Worm (Caenorhabditis elegans): Measurements from ENCODE around the gene F47B10.5.
A peak's percentile ranks its signal among the peaks of the same experiment; 100 is the strongest.

F47B10.5 gene

ce11 chrX:10883203-10883602, 7.2 kb downstream of the F47B10.5 start, which contains the start of gene T21E8.7:
Gene T21E8.7, plus strand, starts transcription at chrX:10883503.
- TF ChIP-seq sox-4 (tag; optimal IDR thresholded peaks at IDR 0.05) (no peak), ceh-2 (tag; optimal IDR thresholded peaks at IDR 0.05) (no peak), lin-11 (tag; optimal IDR thresholded peaks at IDR 0.05) (no peak), unc-86 (tag; optimal IDR thresholded peaks at IDR 0.05) (no peak), sox-2 (GFP tag; IDR thresholded peaks at IDR 0.05) (no peak), fax-1 (tag; optimal IDR thresholded peaks at IDR 0.05) (no peak), F13H6.1 (tag; optimal IDR thresholded peaks at IDR 0.05) (no peak), pag-3 (tag; optimal IDR thresholded peaks at IDR 0.05; ENCODE audit: borderline replicate concordance) (no peak)

ce11 chrX:10881984-10882383, 8.4 kb downstream of the F47B10.5 start, which contains the start of gene T21E8.6:
Gene T21E8.6, plus strand, starts transcription at chrX:10882284.
- TF ChIP-seq odd-2 (tag; optimal IDR thresholded peaks at IDR 0.05) = no peak
- no peak for TF ChIP-seq npax-4 (tag; optimal IDR thresholded peaks at IDR 0.05)
- no peak for TF ChIP-seq fkh-10 (GFP tag; optimal IDR thresholded peaks at IDR 0.05)
- no peak for TF ChIP-seq pag-3 (tag; optimal IDR thresholded peaks at IDR 0.05; ENCODE audit: borderline replicate concordance)
- TF ChIP-seq tbx-7 (tag; optimal IDR thresholded peaks at IDR 0.05) = no peak
- TF ChIP-seq hlh-30 (tag; optimal IDR thresholded peaks at IDR 0.05; ENCODE audit: insufficient read depth) = no peak
- no peak for TF ChIP-seq fax-1 (tag; optimal IDR thresholded peaks at IDR 0.05)
- no peak for TF ChIP-seq fkh-6 (tag; optimal IDR thresholded peaks at IDR 0.05)
- TF ChIP-seq ceh-22 (tag; optimal IDR thresholded peaks at IDR 0.05) = no peak
- TF ChIP-seq ceh-24 (tag; optimal IDR thresholded peaks at IDR 0.05) = no peak
- no peak for TF ChIP-seq tbx-2 (tag; optimal IDR thresholded peaks at IDR 0.05)
- no peak for TF ChIP-seq mec-3 (tag; optimal IDR thresholded peaks at IDR 0.05; ENCODE audit: borderline replicate concordance)
- TF ChIP-seq elt-2 (tag; optimal IDR thresholded peaks at IDR 0.05) = no peak
- no peak for TF ChIP-seq hlh-8 (tag; optimal IDR thresholded peaks at IDR 0.05)
- TF ChIP-seq pros-1 (tag; optimal IDR thresholded peaks at IDR 0.05) = no peak
- TF ChIP-seq ztf-16 (tag; optimal IDR thresholded peaks at IDR 0.05) = no peak
- no peak for TF ChIP-seq pha-4 (tag; optimal IDR thresholded peaks at IDR 0.05)
- TF ChIP-seq ceh-2 (tag; optimal IDR thresholded peaks at IDR 0.05) = no peak

ce11 chrX:10880509-10880908, 9.8 kb downstream of the F47B10.5 start, which contains the start of gene T21E8.4:
Gene T21E8.4, plus strand, starts transcription at chrX:10880809.
- no peak for TF ChIP-seq ceh-19 (GFP tag; optimal IDR thresholded peaks at IDR 0.05)
- no peak for TF ChIP-seq ceh-48 (tag; optimal IDR thresholded peaks at IDR 0.05)
- no peak for TF ChIP-seq pqm-1 (tag; optimal IDR thresholded peaks at IDR 0.05)
- TF ChIP-seq nfya-1 (tag; optimal IDR thresholded peaks at IDR 0.05) = no peak
- TF ChIP-seq lim-6 (tag; optimal IDR thresholded peaks at IDR 0.05) = no peak
- TF ChIP-seq ceh-9 (tag; optimal IDR thresholded peaks at IDR 0.05) = no peak
- TF ChIP-seq tbx-2 (tag; optimal IDR thresholded peaks at IDR 0.05) = no peak
- TF ChIP-seq hlh-13 (GFP tag; optimal IDR thresholded peaks at IDR 0.05) = no peak
- TF ChIP-seq unc-42 (tag; optimal IDR thresholded peaks at IDR 0.05) = no peak
- no peak for TF ChIP-seq C08G9.2 (tag; optimal IDR thresholded peaks at IDR 0.05)
- TF ChIP-seq pha-2 (tag; optimal IDR thresholded peaks at IDR 0.05) = no peak
- no peak for TF ChIP-seq ceh-22 (tag; optimal IDR thresholded peaks at IDR 0.05)

ce11 chrX:10877138-10877743, 13.1 kb downstream of the F47B10.5 start, which contains the start of gene pgp-6:
Gene pgp-6, minus strand, starts transcription at chrX:10877425.
- TF ChIP-seq pha-4 (tag; optimal IDR thresholded peaks at IDR 0.05) = no peak
- TF ChIP-seq hlh-30 (tag; optimal IDR thresholded peaks at IDR 0.05; ENCODE audit: insufficient read depth) = no peak
- TF ChIP-seq elt-2 (tag; optimal IDR thresholded peaks at IDR 0.05) = peak; percentile 70
- no peak for TF ChIP-seq ama-1 (optimal IDR thresholded peaks at IDR 0.05)
- TF ChIP-seq Y22D7AL.16 (tag; optimal IDR thresholded peaks at IDR 0.05) = no peak
- TF ChIP-seq ceh-31 (tag; optimal IDR thresholded peaks at IDR 0.05) = no peak
